Fruit fly (Drosophila melanogaster) whole organism, prepupa: ENCODE results near the gene CG15330.

Source experiments
- Blimp-1 ChIP-seq: fragments of 200-800 bp; sonication (Bioruptor generic); optimal IDR thresholded peaks from 3 replicates; lab custom pipeline; 2017; ENCODE audit warnings: missing biosample characterization, missing genetic modification characterization, mild to moderate bottlenecking, moderate library complexity, missing genetic modification reagents
- CG10631 ChIP-seq: fragments of 200-800 bp; sonication (Bioruptor generic); optimal IDR thresholded peaks from 2 replicates; lab custom pipeline; 2016; ENCODE audit warnings: missing biosample characterization, missing genetic modification characterization
- CG10669 ChIP-seq: fragments of 200-800 bp; sonication (Bioruptor generic); optimal IDR thresholded peaks from 3 replicates; lab custom pipeline; 2018; ENCODE audit warnings: missing biosample characterization, mild to moderate bottlenecking, missing genetic modification characterization, moderate library complexity
- CG11294 ChIP-seq: fragments of 200-800 bp; sonication (Bioruptor generic); IDR thresholded peaks from 2 replicates; pipeline ENCODE4 v1.3.6; 2022; ENCODE audit warnings: missing biosample characterization, missing genetic modification characterization
- CG11762 ChIP-seq: fragments of 200-800 bp; sonication (Bioruptor generic); optimal IDR thresholded peaks from 3 replicates; lab custom pipeline; 2016; ENCODE audit warnings: missing biosample characterization, missing genetic modification characterization; ENCODE audit not compliant: insufficient read depth
- CG11902 ChIP-seq: fragments of 200-800 bp; sonication (Bioruptor generic); optimal IDR thresholded peaks from 3 replicates; lab custom pipeline; 2016; ENCODE audit warnings: missing biosample characterization, missing genetic modification characterization
- CG15336 ChIP-seq: fragments of 200-800 bp; sonication (Bioruptor generic); IDR thresholded peaks from 2 replicates; pipeline ENCODE4 v1.3.6; 2022; ENCODE audit warnings: missing biosample characterization, missing genetic modification characterization
- CG3032 ChIP-seq: fragments of 200-800 bp; optimal IDR thresholded peaks from 2 replicates; lab custom pipeline; 2019; ENCODE audit warnings: missing biosample characterization, mild to moderate bottlenecking, missing genetic modification characterization, moderate library complexity
- CG31627 ChIP-seq: fragments of 200-800 bp; sonication (Bioruptor generic); optimal IDR thresholded peaks from 3 replicates; lab custom pipeline; 2016; ENCODE audit warnings: missing biosample characterization, missing genetic modification characterization
- CG34406 ChIP-seq: fragments of 200-800 bp; sonication (Bioruptor generic); optimal IDR thresholded peaks from 3 replicates; lab custom pipeline; 2016; ENCODE audit warnings: missing biosample characterization, missing genetic modification characterization
- CG3919 ChIP-seq: fragments of 200-800 bp; sonication (Bioruptor generic); optimal IDR thresholded peaks from 3 replicates; lab custom pipeline; 2016; ENCODE audit warnings: missing biosample characterization, missing genetic modification characterization
- CG4318 ChIP-seq: fragments of 200-800 bp; sonication (Bioruptor generic); optimal IDR thresholded peaks from 3 replicates; lab custom pipeline; 2017; ENCODE audit warnings: missing biosample characterization, mild to moderate bottlenecking, missing genetic modification characterization
- CG6163 ChIP-seq: fragments of 200-800 bp; sonication (Bioruptor generic); IDR thresholded peaks from 3 replicates; pipeline ENCODE4 v1.3.6; 2022; ENCODE audit warnings: missing biosample characterization, missing genetic modification characterization
- CG6276 ChIP-seq: fragments of 200-800 bp; sonication (Bioruptor generic); optimal IDR thresholded peaks from 2 replicates; lab custom pipeline; 2017; ENCODE audit warnings: missing biosample characterization, mild to moderate bottlenecking, missing genetic modification characterization
- CG6792 ChIP-seq: fragments of 200-800 bp; sonication (Bioruptor generic); optimal IDR thresholded peaks from 3 replicates; lab custom pipeline; 2016; ENCODE audit warnings: missing biosample characterization, missing genetic modification characterization
- CG6808 ChIP-seq: fragments of 200-800 bp; sonication (Bioruptor generic); optimal IDR thresholded peaks from 3 replicates; lab custom pipeline; 2017; ENCODE audit warnings: missing biosample characterization, missing genetic modification characterization, mild to moderate bottlenecking, moderate library complexity, missing genetic modification reagents
- CG6854 ChIP-seq: fragments of 200-800 bp; sonication (Bioruptor generic); optimal IDR thresholded peaks from 2 replicates; lab custom pipeline; 2017; ENCODE audit warnings: missing biosample characterization, mild to moderate bottlenecking, missing genetic modification characterization
- CG8119 ChIP-seq: fragments of 200-800 bp; sonication (Bioruptor generic); IDR thresholded peaks from 3 replicates; pipeline ENCODE4 v1.3.6; 2022; ENCODE audit warnings: missing biosample characterization, missing genetic modification characterization
- CG8632 ChIP-seq: fragments of 200-800 bp; sonication (Bioruptor generic); optimal IDR thresholded peaks from 3 replicates; lab custom pipeline; 2016; ENCODE audit warnings: missing biosample characterization, missing genetic modification characterization
- CG9139 ChIP-seq: fragments of 200-800 bp; sonication (Bioruptor generic); optimal IDR thresholded peaks from 3 replicates; lab custom pipeline; 2017; ENCODE audit warnings: missing biosample characterization, mild to moderate bottlenecking, missing genetic modification characterization
- Eip75B ChIP-seq: fragments of 200-800 bp; sonication (Bioruptor generic); optimal IDR thresholded peaks from 3 replicates; lab custom pipeline; 2016; ENCODE audit warnings: missing biosample characterization, missing genetic modification characterization
- Eip78C ChIP-seq: fragments of 200-800 bp; sonication (Bioruptor generic); peaks from one replicate; lab custom pipeline; 2016; ENCODE audit warnings: missing biosample characterization, missing genetic modification characterization
- Ets21C ChIP-seq: fragments of 200-800 bp; sonication (Bioruptor generic); optimal IDR thresholded peaks from 3 replicates; lab custom pipeline; 2016; ENCODE audit warnings: missing biosample characterization, missing genetic modification characterization
- Ets96B ChIP-seq: fragments of 200-800 bp; optimal IDR thresholded peaks from 2 replicates; lab custom pipeline; 2019; ENCODE audit warnings: missing biosample characterization, mild to moderate bottlenecking, missing genetic modification characterization, moderate library complexity
- Gug ChIP-seq: fragments of 200-800 bp; sonication (Bioruptor generic); IDR thresholded peaks from 2 replicates; pipeline ENCODE4 v1.3.6; 2022; ENCODE audit warnings: missing biosample characterization, missing genetic modification characterization
- Hr39 ChIP-seq: fragments of 200-800 bp; sonication (Bioruptor generic); optimal IDR thresholded peaks from 2 replicates; lab custom pipeline; 2016; ENCODE audit warnings: missing biosample characterization, missing genetic modification characterization
- Hr4 ChIP-seq: fragments of 200-800 bp; sonication (Bioruptor generic); optimal IDR thresholded peaks from 3 replicates; lab custom pipeline; 2016; ENCODE audit warnings: missing biosample characterization, missing genetic modification characterization
- Lpt ChIP-seq: fragments of 200-800 bp; sonication (Bioruptor generic); optimal IDR thresholded peaks from 3 replicates; lab custom pipeline; 2016; ENCODE audit warnings: missing biosample characterization, missing genetic modification characterization
- Sox102F ChIP-seq: fragments of 200-800 bp; sonication (Bioruptor generic); optimal IDR thresholded peaks from 2 replicates; lab custom pipeline; 2016; ENCODE audit warnings: missing biosample characterization, mild to moderate bottlenecking, missing genetic modification characterization
- Sox14 ChIP-seq: fragments of 200-800 bp; sonication (Bioruptor generic); optimal IDR thresholded peaks from 3 replicates; lab custom pipeline; 2016; ENCODE audit warnings: missing biosample characterization, missing genetic modification characterization
- Sox15 ChIP-seq: fragments of 200-800 bp; sonication (Bioruptor generic); optimal IDR thresholded peaks from 3 replicates; lab custom pipeline; 2016; ENCODE audit warnings: missing biosample characterization, missing genetic modification characterization
- achi ChIP-seq: fragments of 200-800 bp; sonication (Bioruptor generic); optimal IDR thresholded peaks from 3 replicates; lab custom pipeline; 2016; ENCODE audit warnings: missing biosample characterization, missing genetic modification characterization
- acj6 ChIP-seq: fragments of 200-800 bp; sonication (Bioruptor generic); optimal IDR thresholded peaks from 3 replicates; lab custom pipeline; 2016; ENCODE audit warnings: missing biosample characterization, missing genetic modification characterization
- dsx ChIP-seq: fragments of 200-800 bp; optimal IDR thresholded peaks from 3 replicates; lab custom pipeline; 2019; ENCODE audit warnings: missing biosample characterization, mild to moderate bottlenecking, missing genetic modification characterization, moderate library complexity; ENCODE audit not compliant: poor library complexity, severe bottlenecking
- esn ChIP-seq: fragments of 200-800 bp; sonication (Bioruptor generic); optimal IDR thresholded peaks from 2 replicates; lab custom pipeline; 2016; ENCODE audit warnings: missing biosample characterization, mild to moderate bottlenecking, missing genetic modification characterization, moderate library complexity
- fd59A ChIP-seq: fragments of 200-800 bp; sonication (Bioruptor generic); optimal IDR thresholded peaks from 2 replicates; lab custom pipeline; 2017; ENCODE audit warnings: missing biosample characterization, mild to moderate bottlenecking, missing genetic modification characterization, missing genetic modification reagents
- fkh ChIP-seq: fragments of 200-800 bp; sonication (Bioruptor generic); optimal IDR thresholded peaks from 3 replicates; lab custom pipeline; 2017; ENCODE audit warnings: missing biosample characterization, mild to moderate bottlenecking, missing genetic modification characterization, moderate library complexity
- lz ChIP-seq: fragments of 200-800 bp; sonication (Bioruptor generic); optimal IDR thresholded peaks from 3 replicates; lab custom pipeline; 2016; ENCODE audit warnings: missing biosample characterization, missing genetic modification characterization
- spab ChIP-seq: fragments of 200-800 bp; sonication (Bioruptor generic); optimal IDR thresholded peaks from 2 replicates; lab custom pipeline; 2017; ENCODE audit warnings: missing biosample characterization, mild to moderate bottlenecking, missing genetic modification characterization, missing genetic modification reagents
- ss ChIP-seq, 2 experiments: fragments of 200-800 bp; sonication (Bioruptor generic); optimal IDR thresholded peaks; 2 replicates in 1 of 2; 3 replicates in 1 of 2; lab custom pipeline; 2017 to 2018; ENCODE audit warnings: mild to moderate bottlenecking in 2 of 2, missing biosample characterization in 2 of 2, missing genetic modification characterization in 2 of 2, moderate library complexity in 1 of 2
- vri ChIP-seq: fragments of 200-800 bp; sonication (Bioruptor generic); optimal IDR thresholded peaks from 3 replicates; lab custom pipeline; 2016; ENCODE audit warnings: missing biosample characterization, mild to moderate bottlenecking, missing genetic modification characterization

CG15330 gene

dm6 chrX:7979202-7979601 lies 23.3 kb downstream of the CG15330 start (continued):
- TF ChIP-seq dsx (GFP tag; lab: Kevin White, UChicago), result peak; percentile 29
- TF ChIP-seq CG8119 (GFP tag; lab: Robert Waterston, UW), result no peak
- no peak for TF ChIP-seq Ets21C
- TF ChIP-seq CG4318 (GFP tag; lab: Kevin White, UChicago), result no peak
- no peak for TF ChIP-seq Blimp-1 (GFP tag; lab: Kevin White, UChicago)
- no peak for TF ChIP-seq lz (GFP tag; lab: Kevin White, UChicago)
- TF ChIP-seq CG6163 (GFP tag; lab: Robert Waterston, UW), result no peak
- TF ChIP-seq vri (GFP tag; lab: Kevin White, UChicago), result no peak
- peak; percentile 35 for TF ChIP-seq CG3919 (GFP tag; lab: Kevin White, UChicago)

dm6 chrX:7980786-7981185 lies 24.9 kb downstream of the CG15330 start:
- TF ChIP-seq CG9139 (peak; percentile 77), CG15336 (GFP tag; lab: Robert Waterston, UW) (peak; percentile 21; the same call in 1 of the 2 replicates), CG3919 (GFP tag; lab: Kevin White, UChicago) (no peak), ss (GFP tag; optimal IDR thresholded peaks at IDR 0.05; lab: Kevin White, UChicago) (peak; percentile 87), CG6808 (peak; percentile 71), fkh (GFP tag; lab: Kevin White, UChicago) (no peak), Gug (no peak), Eip75B (no peak), CG6276 (GFP tag; lab: Kevin White, UChicago) (no peak), CG6792 (GFP tag; lab: Kevin White, UChicago) (no peak), dsx (GFP tag; lab: Kevin White, UChicago) (peak; percentile 58), Sox102F (GFP tag; lab: Kevin White, UChicago) (no peak), Sox14 (GFP tag; lab: Kevin White, UChicago) (no peak), Hr39 (no peak), CG6854 (no peak), achi (GFP tag; lab: Kevin White, UChicago) (peak; percentile 3), Eip78C (no peak), fd59A (GFP tag; lab: Kevin White, UChicago) (no peak), CG6163 (GFP tag; lab: Robert Waterston, UW) (0 out of 3 replicates have a peak, but pooled peaks have one; percentile 42), CG8632 (GFP tag; lab: Kevin White, UChicago) (no peak), Ets96B (tag; lab: Kevin White, UChicago) (peak; percentile 48), esn (GFP tag; lab: Kevin White, UChicago) (no peak), CG31627 (GFP tag; lab: Kevin White, UChicago) (no peak), CG3032 (tag; lab: Kevin White, UChicago) (peak; percentile 51), CG11902 (GFP tag; lab: Kevin White, UChicago) (no peak), Sox15 (GFP tag; lab: Kevin White, UChicago) (no peak), CG8119 (GFP tag; lab: Robert Waterston, UW) (peak; percentile 57), CG10631 (GFP tag; lab: Kevin White, UChicago) (no peak), acj6 (GFP tag; lab: Kevin White, UChicago) (no peak), spab (GFP tag; lab: Kevin White, UChicago) (peak; percentile 43), Hr4 (GFP tag; lab: Kevin White, UChicago) (no peak), Lpt (no peak), CG11762 (no peak), CG34406 (GFP tag; lab: Kevin White, UChicago) (no peak), CG11294 (GFP tag; lab: Robert Waterston, UW) (no peak), vri (GFP tag; lab: Kevin White, UChicago) (no peak), CG10669 (GFP tag; lab: Kevin White, UChicago) (peak; percentile 33)
- TF ChIP-seq, all 60 proteins: peak for 12
